Fruit fly (Drosophila melanogaster) whole organism, embryonic: ENCODE results near the gene lilli.

Experiments
- Asciz ChIP-seq: fragments of 200-800 bp; sonication (Bioruptor generic); optimal IDR thresholded peaks from 2 replicates; lab custom pipeline; 2017; ENCODE audit warnings: missing biosample characterization, mild to moderate bottlenecking, missing genetic modification characterization, missing genetic modification reagents
- CG1024 ChIP-seq: fragments of 200-800 bp; sonication (Bioruptor generic); IDR thresholded peaks from 2 replicates; pipeline ENCODE4 v1.3.6; 2022; ENCODE audit warnings: missing biosample characterization, missing genetic modification characterization
- CG10267 ChIP-seq: fragments of 200-800 bp; sonication (Bioruptor generic); optimal IDR thresholded peaks from 2 replicates; lab custom pipeline; 2018; ENCODE audit warnings: missing biosample characterization, mild to moderate bottlenecking, missing genetic modification characterization, moderate library complexity
- CG10543 ChIP-seq: fragments of 200-800 bp; sonication (Bioruptor generic); optimal IDR thresholded peaks from 3 replicates; lab custom pipeline; 2017; ENCODE audit warnings: missing biosample characterization, mild to moderate bottlenecking, missing genetic modification characterization, moderate library complexity
- CG10654 ChIP-seq: fragments of 200-800 bp; sonication (Bioruptor generic); optimal IDR thresholded peaks from 2 replicates; lab custom pipeline; 2016; ENCODE audit warnings: missing biosample characterization, missing genetic modification characterization
- CG14860 ChIP-seq: fragments of 200-800 bp; sonication (Bioruptor generic); IDR thresholded peaks from 3 replicates; pipeline ENCODE4 v1.3.6; 2022; ENCODE audit warnings: missing biosample characterization, missing genetic modification characterization; ENCODE audit not compliant: partially characterized antibody
- CG14965 ChIP-seq: fragments of 200-800 bp; sonication (Bioruptor generic); optimal IDR thresholded peaks from 2 replicates; lab custom pipeline; 2016; ENCODE audit warnings: missing biosample characterization, missing genetic modification characterization, borderline replicate concordance
- CG15073 ChIP-seq: fragments of 200-800 bp; sonication (Bioruptor generic); optimal IDR thresholded peaks from 2 replicates; lab custom pipeline; 2016; ENCODE audit warnings: missing biosample characterization, missing genetic modification characterization
- CG1529 ChIP-seq: fragments of 200-800 bp; sonication (Bioruptor generic); optimal IDR thresholded peaks from 3 replicates; lab custom pipeline; 2018; ENCODE audit warnings: missing biosample characterization, missing genetic modification characterization
- CG16813 ChIP-seq: fragments of 200-800 bp; sonication (Bioruptor generic); IDR thresholded peaks from 3 replicates; pipeline ENCODE4 v1.3.6; 2022; ENCODE audit warnings: missing biosample characterization, missing genetic modification characterization; ENCODE audit not compliant: partially characterized antibody
- CG17328 ChIP-seq: fragments of 200-800 bp; sonication (Bioruptor generic); IDR thresholded peaks from 2 replicates; pipeline ENCODE4 v1.3.6; 2022; ENCODE audit warnings: missing biosample characterization, missing genetic modification characterization
- CG17359 ChIP-seq: fragments of 200-800 bp; sonication (Bioruptor generic); optimal IDR thresholded peaks from 3 replicates; lab custom pipeline; 2018; ENCODE audit warnings: missing biosample characterization, mild to moderate bottlenecking, missing genetic modification characterization, moderate library complexity
- CG2116 ChIP-seq: fragments of 200-800 bp; sonication (Bioruptor generic); optimal IDR thresholded peaks from 3 replicates; lab custom pipeline; 2018; ENCODE audit warnings: missing biosample characterization, mild to moderate bottlenecking, missing genetic modification characterization
- CG2202 ChIP-seq: fragments of 200-800 bp; sonication (Bioruptor generic); optimal IDR thresholded peaks from 2 replicates; lab custom pipeline; 2018; ENCODE audit warnings: missing biosample characterization, mild to moderate bottlenecking, missing genetic modification characterization
- CG30403 ChIP-seq: fragments of 200-800 bp; sonication (Bioruptor generic); optimal IDR thresholded peaks from 3 replicates; lab custom pipeline; 2016; ENCODE audit warnings: missing biosample characterization, missing genetic modification characterization
- CG31365 ChIP-seq: fragments of 200-800 bp; sonication (Bioruptor generic); optimal IDR thresholded peaks from 2 replicates; lab custom pipeline; 2018; ENCODE audit warnings: missing biosample characterization, mild to moderate bottlenecking, missing genetic modification characterization
- CG3726 ChIP-seq: fragments of 200-800 bp; sonication (Bioruptor generic); IDR thresholded peaks from 3 replicates; pipeline ENCODE4, ENCODE4 v1.3.6; 2022; ENCODE audit warnings: missing biosample characterization, missing genetic modification characterization
- CG3847 ChIP-seq: fragments of 200-800 bp; sonication (Bioruptor generic); IDR thresholded peaks from 2 replicates; pipeline ENCODE4 v1.3.6; 2022; ENCODE audit warnings: missing biosample characterization, missing genetic modification characterization
- CG4360 ChIP-seq: fragments of 200-800 bp; sonication (Bioruptor generic); IDR thresholded peaks from 2 replicates; pipeline ENCODE4 v1.3.6; 2022; ENCODE audit warnings: missing biosample characterization, missing genetic modification characterization
- CG4424 ChIP-seq: fragments of 200-800 bp; sonication (Bioruptor generic); optimal IDR thresholded peaks from 3 replicates; lab custom pipeline; 2016; ENCODE audit warnings: missing biosample characterization, missing genetic modification characterization
- CG5245 ChIP-seq: fragments of 200-800 bp; sonication (Bioruptor generic); optimal IDR thresholded peaks from 3 replicates; lab custom pipeline; 2016; ENCODE audit warnings: missing biosample characterization, missing genetic modification characterization
- CG6791 ChIP-seq: fragments of 200-800 bp; sonication (Bioruptor generic); IDR thresholded peaks from 3 replicates; pipeline ENCODE4 v1.3.6; 2022; ENCODE audit warnings: missing biosample characterization, missing genetic modification characterization; ENCODE audit not compliant: partially characterized antibody
- Camta ChIP-seq: fragments of 200-800 bp; sonication (Bioruptor generic); optimal IDR thresholded peaks from 2 replicates; lab custom pipeline; 2016; ENCODE audit warnings: missing biosample characterization, missing genetic modification characterization
- HLH54F ChIP-seq: fragments of 200-800 bp; sonication (Bioruptor generic); optimal IDR thresholded peaks from 3 replicates; lab custom pipeline; 2016; ENCODE audit warnings: missing biosample characterization, missing genetic modification characterization
- Hr51 ChIP-seq, 2 experiments: fragments of 200-800 bp; sonication (Bioruptor generic); optimal IDR thresholded peaks; 2 replicates in 1 of 2; 3 replicates in 1 of 2; lab custom pipeline; 2016 to 2018; ENCODE audit warnings: missing biosample characterization in 2 of 2, missing genetic modification characterization in 2 of 2, mild to moderate bottlenecking in 1 of 2, moderate library complexity in 1 of 2
- NFAT ChIP-seq: fragments of 200-800 bp; sonication (Bioruptor generic); IDR thresholded peaks from 2 replicates; pipeline ENCODE4 v1.3.6; 2022; ENCODE audit warnings: missing biosample characterization, missing genetic modification characterization
- Side ChIP-seq: fragments of 200-800 bp; sonication (Bioruptor generic); optimal IDR thresholded peaks from 2 replicates; lab custom pipeline; 2016; ENCODE audit warnings: missing biosample characterization, missing genetic modification characterization
- Sox102F ChIP-seq: fragments of 200-800 bp; sonication (Bioruptor generic); optimal IDR thresholded peaks from 2 replicates; lab custom pipeline; 2018; ENCODE audit warnings: missing biosample characterization, mild to moderate bottlenecking, missing genetic modification characterization, moderate library complexity
- Trl ChIP-seq, 3 experiments: fragments of >200 bp in 2 of 3; fragments of 200-800 bp in 1 of 3; sonication (Bioruptor generic) in 1 of 3; optimal IDR thresholded peaks; 2 replicates in 1 of 3; 3 replicates in 2 of 3; lab custom pipeline; 2016 to 2017; ENCODE audit warnings: missing biosample characterization in 1 of 3, missing genetic modification characterization in 1 of 3
- bbx ChIP-seq: fragments of 200-800 bp; sonication (Bioruptor generic); IDR thresholded peaks from 2 replicates; pipeline ENCODE4 v1.3.6; 2022; ENCODE audit warnings: missing biosample characterization, missing genetic modification characterization; ENCODE audit not compliant: partially characterized antibody
- br ChIP-seq: fragments of >200 bp; optimal IDR thresholded peaks from 2 replicates; lab custom pipeline; 2017
- caup ChIP-seq: fragments of 200-800 bp; sonication (Bioruptor generic); optimal IDR thresholded peaks from 3 replicates; lab custom pipeline; 2017; ENCODE audit warnings: missing biosample characterization, mild to moderate bottlenecking, missing genetic modification characterization, moderate library complexity; ENCODE audit not compliant: severe bottlenecking
- chm ChIP-seq: fragments of 200-800 bp; sonication (Bioruptor generic); IDR thresholded peaks from 2 replicates; pipeline ENCODE4 v1.3.6; 2022; ENCODE audit warnings: missing biosample characterization, missing genetic modification characterization
- chn ChIP-seq: fragments of 200-800 bp; sonication (Bioruptor generic); optimal IDR thresholded peaks from 2 replicates; lab custom pipeline; 2016; ENCODE audit warnings: missing biosample characterization, missing genetic modification characterization
- danr ChIP-seq: fragments of 200-800 bp; sonication (Bioruptor generic); IDR thresholded peaks from 2 replicates; pipeline ENCODE4 v1.3.6; 2022; ENCODE audit warnings: missing biosample characterization, missing genetic modification characterization
- dmrt11E ChIP-seq: fragments of 200-800 bp; sonication (Bioruptor generic); optimal IDR thresholded peaks from 3 replicates; lab custom pipeline; 2018; ENCODE audit warnings: missing biosample characterization, mild to moderate bottlenecking, missing genetic modification characterization, moderate library complexity
- dpn ChIP-seq, 2 experiments: fragments of 200-800 bp; sonication (Bioruptor generic); optimal IDR thresholded peaks; 3 replicates each; lab custom pipeline; 2016; ENCODE audit warnings: missing biosample characterization in 2 of 2, missing genetic modification characterization in 2 of 2
- fu2 ChIP-seq: fragments of 200-800 bp; sonication (Bioruptor generic); optimal IDR thresholded peaks from 2 replicates; lab custom pipeline; 2016; ENCODE audit warnings: missing biosample characterization, missing genetic modification characterization
- jumu ChIP-seq: fragments of 200-800 bp; sonication (Bioruptor generic); optimal IDR thresholded peaks from 3 replicates; lab custom pipeline; 2016; ENCODE audit warnings: missing biosample characterization, missing genetic modification characterization
- lab ChIP-seq: fragments of 200-800 bp; sonication (Bioruptor generic); optimal IDR thresholded peaks from 3 replicates; lab custom pipeline; 2017; ENCODE audit warnings: missing biosample characterization, missing genetic modification characterization, mild to moderate bottlenecking, moderate library complexity, missing genetic modification reagents
- lola ChIP-seq, 3 experiments: fragments of >200 bp in 2 of 3; fragments of 200-800 bp in 1 of 3; sonication (Bioruptor generic) in 1 of 3; optimal IDR thresholded peaks; 2 replicates each; lab custom pipeline; 2017 to 2019; ENCODE audit warnings: missing biosample characterization in 3 of 3, missing genetic modification characterization in 3 of 3, mild to moderate bottlenecking in 1 of 3, moderate library complexity in 1 of 3
- nom ChIP-seq: fragments of 200-800 bp; sonication (Bioruptor generic); optimal IDR thresholded peaks from 2 replicates; lab custom pipeline; 2017; ENCODE audit warnings: missing biosample characterization, missing genetic modification characterization, mild to moderate bottlenecking, moderate library complexity, missing genetic modification reagents
- onecut ChIP-seq: fragments of 200-800 bp; sonication (Bioruptor generic); IDR thresholded peaks from 2 replicates; pipeline ENCODE4 v1.3.6; 2022; ENCODE audit warnings: missing biosample characterization, missing genetic modification characterization
- sob ChIP-seq: fragments of 200-800 bp; sonication (Bioruptor generic); IDR thresholded peaks from 2 replicates; pipeline ENCODE4 v1.3.6; 2022; ENCODE audit warnings: missing biosample characterization, missing genetic modification characterization
- stc ChIP-seq: fragments of 200-800 bp; sonication (Bioruptor generic); IDR thresholded peaks from 2 replicates; pipeline ENCODE4 v1.3.6; 2022; ENCODE audit warnings: missing biosample characterization, missing genetic modification characterization
- sug ChIP-seq: fragments of 200-800 bp; optimal IDR thresholded peaks from 2 replicates; lab custom pipeline; 2019; ENCODE audit warnings: missing biosample characterization, mild to moderate bottlenecking, missing genetic modification characterization, moderate library complexity
- unc-4 ChIP-seq: fragments of 200-800 bp; sonication (Bioruptor generic); IDR thresholded peaks from 2 replicates; pipeline ENCODE4 v1.3.6; 2022; ENCODE audit warnings: missing biosample characterization, missing genetic modification characterization; ENCODE audit not compliant: partially characterized antibody
- vnd ChIP-seq: fragments of 200-800 bp; sonication (Bioruptor generic); IDR thresholded peaks from 3 replicates; pipeline ENCODE4 v1.3.6; 2022; ENCODE audit warnings: missing biosample characterization, missing genetic modification characterization; ENCODE audit not compliant: partially characterized antibody

lilli gene

DNA sequence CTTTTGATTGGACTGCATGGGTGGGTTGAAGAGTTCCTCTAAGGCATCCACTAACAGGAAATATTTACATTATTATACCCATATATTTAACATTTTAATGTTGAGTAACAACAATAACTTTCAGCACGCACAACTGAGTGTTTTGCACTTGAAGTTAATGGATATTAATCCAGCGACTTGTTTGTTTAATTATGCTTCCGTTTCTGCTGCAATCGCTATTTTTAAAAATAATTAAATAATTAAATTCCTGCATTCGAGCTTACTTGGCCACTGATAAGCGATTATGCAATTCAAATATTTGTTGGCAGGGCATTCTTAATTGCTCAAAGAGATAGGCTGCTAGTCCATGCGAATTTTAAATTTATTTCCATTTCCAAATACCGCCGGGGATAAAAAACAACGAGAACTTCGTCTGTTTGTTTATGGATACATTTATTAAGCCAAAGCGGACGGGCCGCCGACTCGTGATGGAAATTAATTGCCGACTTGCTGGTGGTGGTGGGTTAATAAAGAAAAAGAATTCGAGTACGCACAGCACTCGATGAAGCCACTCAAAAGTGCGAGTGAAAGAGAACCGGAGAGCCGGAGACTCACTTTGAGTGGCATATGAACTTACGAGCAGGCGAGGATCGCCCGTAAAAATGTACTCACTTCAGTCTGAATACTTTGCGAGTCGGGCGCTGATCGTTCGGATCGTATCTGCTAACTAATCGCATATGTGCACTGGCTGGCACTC lies 23.7 kb upstream of the lilli start (continued):
- TF ChIP-seq CG10267 (tag; lab: Kevin White, UChicago) (no peak), Side (no peak), CG14860 (GFP tag; lab: Robert Waterston, UW) (no peak), Asciz (GFP tag; lab: Kevin White, UChicago) (no peak), onecut (GFP tag; lab: Robert Waterston, UW) (no peak), HLH54F (no peak), CG6791 (GFP tag; lab: Robert Waterston, UW) (peak; percentile 68; the same call in 2 of the 3 replicates), CG30403 (no peak), Sox102F (GFP tag; lab: Kevin White, UChicago) (no peak), CG10654 (no peak), vnd (GFP tag; lab: Robert Waterston, UW) (no peak), caup (GFP tag; lab: Kevin White, UChicago) (peak; percentile 42), CG17328 (GFP tag; lab: Robert Waterston, UW) (peak; percentile 99), Hr51 (GFP tag; optimal IDR thresholded peaks at IDR 0.05; lab: Kevin White, UChicago) (peak in 1 of 2 experiments; percentile 17), CG1024 (GFP tag; lab: Robert Waterston, UW) (0 out of 2 replicates have a peak, but pooled peaks have one; percentile 7), CG3847 (GFP tag; lab: Robert Waterston, UW) (no peak), CG4424 (no peak), CG1529 (GFP tag; lab: Kevin White, UChicago) (no peak), CG31365 (tag; lab: Kevin White, UChicago) (no peak), chm (peak; percentile 68; the same call in 1 of the 2 replicates), NFAT (GFP tag; lab: Robert Waterston, UW) (no peak), lola (GFP tag; optimal IDR thresholded peaks at IDR 0.05; lab: Kevin White, UChicago) (peak in 1 of 3 experiments; percentile 1), sob (no peak), unc-4 (GFP tag; lab: Robert Waterston, UW) (0 out of 2 replicates have a peak, but pooled peaks have one; percentile 24), stc (peak; percentile 37; the same call in 1 of the 2 replicates), lab (GFP tag; lab: Kevin White, UChicago) (peak; percentile 33), dpn (GFP tag; optimal IDR thresholded peaks at IDR 0.05; lab: Kevin White, UChicago) (no peak), CG2202 (tag; lab: Kevin White, UChicago) (no peak), CG2116 (GFP tag; lab: Kevin White, UChicago) (no peak), CG15073 (GFP tag; lab: Kevin White, UChicago) (no peak), CG5245 (GFP tag; lab: Kevin White, UChicago) (no peak), danr (GFP tag; lab: Robert Waterston, UW) (no peak), CG14965 (GFP tag; lab: Kevin White, UChicago) (no peak), bbx (GFP tag; lab: Robert Waterston, UW) (peak; percentile 80), CG4360 (GFP tag; lab: Robert Waterston, UW) (no peak), CG10543 (GFP tag; lab: Kevin White, UChicago) (peak; percentile 35), Camta (peak; percentile 8), dmrt11E (tag; lab: Kevin White, UChicago) (no peak), sug (tag; lab: Kevin White, UChicago) (peak; percentile 31), nom (GFP tag; lab: Kevin White, UChicago) (peak; percentile 73), chn (GFP tag; lab: Kevin White, UChicago) (no peak), CG3726 (no peak), fu2 (GFP tag; lab: Kevin White, UChicago) (no peak), br (lab: Kevin White, UChicago) (no peak), Trl (optimal IDR thresholded peaks at IDR 0.05; lab: Kevin White, UChicago) (peak; percentile 67), Trl (GFP tag; optimal IDR thresholded peaks at IDR 0.05; lab: Kevin White, UChicago) (peak; percentile 14), jumu (GFP tag; lab: Kevin White, UChicago) (no peak), CG16813 (GFP tag; lab: Robert Waterston, UW) (peak; percentile 43; the same call in 1 of the 3 replicates), CG17359 (tag; lab: Kevin White, UChicago) (no peak)
